Worm (Caenorhabditis elegans) whole organism, mixed stage, embryonic: ENCODE data around the gene dtmk-1.

Experiments
- M03D4.4 ChIP-seq: sonication (generic microtip); optimal IDR thresholded peaks from 2 replicates; lab custom pipeline; 2017; ENCODE audit warnings: mild to moderate bottlenecking, missing genetic modification characterization, missing compliant biosample characterization
- bed-3 ChIP-seq: fragments of 200-800 bp; sonication (Bioruptor generic); optimal IDR thresholded peaks from 3 replicates; lab custom pipeline; 2018; ENCODE audit warnings: mild to moderate bottlenecking, missing genetic modification characterization, moderate library complexity, missing compliant biosample characterization
- blmp-1 ChIP-seq: fragments of 150-350 bp; optimal IDR thresholded peaks from 2 replicates; lab custom pipeline; 2014; ENCODE audit warnings: missing biosample characterization, missing genetic modification characterization
- ceh-39 ChIP-seq: fragments of 150-350 bp; optimal IDR thresholded peaks from 2 replicates; lab custom pipeline; 2014; ENCODE audit warnings: missing biosample characterization, missing genetic modification characterization
- ceh-43 ChIP-seq: fragments of 200-800 bp; sonication (Bioruptor generic); optimal IDR thresholded peaks from 2 replicates; lab custom pipeline; 2018; ENCODE audit warnings: mild to moderate bottlenecking, missing genetic modification characterization, moderate library complexity, missing compliant biosample characterization
- ceh-83 ChIP-seq: fragments of 200-800 bp; sonication (Bioruptor generic); optimal IDR thresholded peaks from 2 replicates; lab custom pipeline; 2018; ENCODE audit warnings: mild to moderate bottlenecking, missing genetic modification characterization, missing compliant biosample characterization
- ces-1 ChIP-seq: fragments of 150-350 bp; optimal IDR thresholded peaks from 2 replicates; lab custom pipeline; 2014; ENCODE audit warnings: missing biosample characterization, missing genetic modification reagents, missing genetic modification characterization
- cnd-1 ChIP-seq: fragments of 200-800 bp; sonication (Bioruptor generic); optimal IDR thresholded peaks from 2 replicates; lab custom pipeline; 2018; ENCODE audit warnings: mild to moderate bottlenecking, missing genetic modification characterization, missing compliant biosample characterization
- drap-1 ChIP-seq: fragments of 200-800 bp; sonication (Bioruptor generic); optimal IDR thresholded peaks from 3 replicates; lab custom pipeline; 2018; ENCODE audit warnings: mild to moderate bottlenecking, missing genetic modification characterization, missing compliant biosample characterization
- elt-1 ChIP-seq: sonication (generic microtip); optimal IDR thresholded peaks from 2 replicates; lab custom pipeline; 2017; ENCODE audit warnings: missing genetic modification characterization, mild to moderate bottlenecking, missing compliant biosample characterization, antibody characterized with exemption, moderate library complexity, borderline replicate concordance; ENCODE audit not compliant: insufficient read depth
- flh-1 ChIP-seq: fragments of 200-800 bp; sonication (Bioruptor generic); optimal IDR thresholded peaks from 2 replicates; lab custom pipeline; 2018; ENCODE audit warnings: mild to moderate bottlenecking, missing genetic modification characterization, moderate library complexity, missing compliant biosample characterization
- ham-2 ChIP-seq: fragments of 200-800 bp; sonication (Bioruptor generic); optimal IDR thresholded peaks from 2 replicates; lab custom pipeline; 2018; ENCODE audit warnings: mild to moderate bottlenecking, missing genetic modification characterization, missing compliant biosample characterization
- hlh-1 ChIP-seq: fragments of 150-350 bp; optimal IDR thresholded peaks from 2 replicates; lab custom pipeline; 2014; ENCODE audit warnings: missing biosample characterization, missing genetic modification reagents, missing genetic modification characterization
- lin-32 ChIP-seq: fragments of 200-800 bp; sonication (Bioruptor generic); optimal IDR thresholded peaks from 2 replicates; lab custom pipeline; 2018; ENCODE audit warnings: mild to moderate bottlenecking, missing genetic modification characterization, missing compliant biosample characterization
- lsy-2 ChIP-seq: fragments of 150-350 bp; optimal IDR thresholded peaks from 2 replicates; lab custom pipeline; 2014; ENCODE audit warnings: missing biosample characterization, missing genetic modification characterization
- mab-5 ChIP-seq: fragments of 150-350 bp; optimal IDR thresholded peaks from 2 replicates; lab custom pipeline; 2014; ENCODE audit warnings: missing biosample characterization, missing genetic modification characterization
- mep-1 ChIP-seq: fragments of 150-350 bp; optimal IDR thresholded peaks from 2 replicates; lab custom pipeline; 2017; ENCODE audit warnings: missing biosample characterization, missing genetic modification reagents, missing genetic modification characterization, inconsistent platforms
- mls-2 ChIP-seq: sonication (generic microtip); optimal IDR thresholded peaks from 2 replicates; lab custom pipeline; 2016; ENCODE audit warnings: mild to moderate bottlenecking, missing genetic modification characterization, moderate library complexity, missing compliant biosample characterization
- nhr-12 ChIP-seq: fragments of 150-350 bp; optimal IDR thresholded peaks from 2 replicates; lab custom pipeline; 2014; ENCODE audit warnings: missing biosample characterization, missing genetic modification characterization
- nhr-2 ChIP-seq: fragments of 150-350 bp; optimal IDR thresholded peaks from 2 replicates; lab custom pipeline; 2014; ENCODE audit warnings: missing biosample characterization, missing genetic modification characterization
- nhr-237 ChIP-seq: fragments of 150-350 bp; optimal IDR thresholded peaks from 2 replicates; lab custom pipeline; 2014; ENCODE audit warnings: missing biosample characterization, missing genetic modification characterization
- nhr-28 ChIP-seq: fragments of 150-350 bp; optimal IDR thresholded peaks from 2 replicates; lab custom pipeline; 2014; ENCODE audit warnings: missing biosample characterization, missing genetic modification characterization
- nhr-76 ChIP-seq: sonication (generic microtip); optimal IDR thresholded peaks from 2 replicates; lab custom pipeline; 2017; ENCODE audit warnings: missing biosample characterization, missing genetic modification characterization
- pha-4 ChIP-seq: fragments of 150-350 bp; optimal IDR thresholded peaks from 2 replicates; lab custom pipeline; 2018; ENCODE audit warnings: missing biosample characterization, missing genetic modification reagents, missing genetic modification characterization
- sem-2 ChIP-seq: fragments of 200-800 bp; sonication (Bioruptor generic); optimal IDR thresholded peaks from 2 replicates; lab custom pipeline; 2018; ENCODE audit warnings: mild to moderate bottlenecking, missing genetic modification characterization, missing compliant biosample characterization
- snpc-4 ChIP-seq: fragments of 150-350 bp; optimal IDR thresholded peaks from 2 replicates; lab custom pipeline; 2014; ENCODE audit warnings: missing biosample characterization, missing genetic modification characterization
- sptf-1 ChIP-seq: sonication (generic microtip); optimal IDR thresholded peaks from 2 replicates; lab custom pipeline; 2017; ENCODE audit warnings: mild to moderate bottlenecking, missing genetic modification characterization, moderate library complexity, missing compliant biosample characterization
- tbx-8 ChIP-seq: fragments of 200-800 bp; sonication (Bioruptor generic); optimal IDR thresholded peaks from 2 replicates; lab custom pipeline; 2018; ENCODE audit warnings: mild to moderate bottlenecking, missing genetic modification characterization, moderate library complexity, missing compliant biosample characterization
- unc-120 ChIP-seq: sonication (generic microtip); optimal IDR thresholded peaks from 2 replicates; lab custom pipeline; 2017; ENCODE audit warnings: missing genetic modification characterization, missing compliant biosample characterization; ENCODE audit not compliant: poor library complexity, severe bottlenecking
- unc-39 ChIP-seq: fragments of 150-350 bp; optimal IDR thresholded peaks from 2 replicates; lab custom pipeline; 2014; ENCODE audit warnings: missing biosample characterization, missing genetic modification characterization
- unc-62 ChIP-seq: fragments of 150-350 bp; optimal IDR thresholded peaks from 2 replicates; lab custom pipeline; 2014; ENCODE audit warnings: missing biosample characterization, missing genetic modification reagents, missing genetic modification characterization
- zip-8 ChIP-seq: fragments of 150-350 bp; optimal IDR thresholded peaks from 2 replicates; lab custom pipeline; 2014; ENCODE audit warnings: missing biosample characterization, missing genetic modification characterization
- ztf-11 ChIP-seq: fragments of 150-350 bp; optimal IDR thresholded peaks from 2 replicates; lab custom pipeline; 2014; ENCODE audit warnings: missing biosample characterization, missing genetic modification characterization

dtmk-1 gene

DNA sequence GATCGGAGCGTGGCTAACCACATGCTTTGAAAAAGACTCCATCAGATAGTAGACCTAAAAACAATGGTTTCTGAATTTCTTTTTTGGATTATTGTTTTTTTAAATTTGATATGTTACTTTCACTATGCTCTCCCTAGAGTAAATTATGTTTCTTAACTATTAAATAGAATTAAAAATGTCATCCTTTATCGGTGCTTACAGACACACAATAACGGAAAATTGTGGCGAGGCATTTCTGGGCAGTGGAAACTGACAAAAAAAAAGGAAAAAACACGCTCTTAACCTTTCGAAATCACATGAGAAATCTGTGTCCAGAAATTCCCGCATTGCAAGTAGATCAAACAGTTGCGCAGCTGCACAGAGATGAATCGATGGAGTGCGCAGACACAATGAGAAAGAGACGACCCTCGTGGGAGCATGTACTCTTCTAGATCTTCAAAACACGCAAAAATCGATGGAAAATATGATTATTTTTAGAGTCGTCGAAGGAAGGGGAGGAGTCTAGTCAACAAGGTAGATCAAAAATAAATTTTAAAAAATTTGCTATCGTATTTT, 13.3 kb upstream of the dtmk-1 start, which contains the start of gene ZK892.6:
TSS of gene ZK892.6 (minus strand) at position 51 of the 555 bp plus-strand sequence.
- no peak for TF ChIP-seq snpc-4 (tag; lab: Kevin White, UChicago)

DNA sequence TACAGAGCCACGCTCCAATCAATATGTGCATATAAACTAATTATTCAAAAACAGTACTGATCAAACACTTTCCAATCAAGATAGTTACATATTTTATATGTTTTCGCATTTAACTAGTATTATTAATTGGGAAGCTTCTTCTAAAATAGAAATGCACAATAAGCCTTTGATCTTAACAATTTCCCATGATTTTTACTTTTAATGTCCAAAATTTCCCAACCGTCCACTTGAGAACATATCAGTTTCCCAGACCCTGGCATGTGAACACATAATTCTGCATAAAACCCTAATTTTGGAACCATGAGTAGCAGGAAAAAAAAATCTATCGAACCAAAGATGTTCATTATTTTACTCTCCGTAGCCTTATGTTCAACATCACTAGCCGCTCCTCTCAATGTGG, 9.5 kb upstream of the dtmk-1 start, which contains the start of gene R53.8:
TSS of gene R53.8 (plus strand) at position 301 of the 400 bp plus-strand sequence.
- no peak for TF ChIP-seq unc-39 (tag; lab: Kevin White, UChicago)
- TF ChIP-seq nhr-76, result no peak
- TF ChIP-seq lin-32, result no peak
- TF ChIP-seq drap-1 (GFP tag; lab: Kevin White, UChicago), result no peak
- no peak for TF ChIP-seq ztf-11 (tag; lab: Kevin White, UChicago)
- TF ChIP-seq ham-2 (GFP tag; lab: Kevin White, UChicago), result no peak
- no peak for TF ChIP-seq lsy-2 (tag; lab: Kevin White, UChicago)
- no peak for TF ChIP-seq flh-1
- TF ChIP-seq cnd-1 (tag; lab: Kevin White, UChicago), result no peak
- TF ChIP-seq blmp-1, result no peak
- TF ChIP-seq mep-1 (tag; lab: Kevin White, UChicago), result no peak
- TF ChIP-seq nhr-237 (tag; lab: Kevin White, UChicago), result no peak

- TF ChIP-seq pha-4 (tag; lab: Kevin White, UChicago) (peak; percentile 43), unc-120 (peak; percentile 4), lsy-2 (tag; lab: Kevin White, UChicago) (no peak)
These were observed 8.1 kb upstream of the dtmk-1 start, which contains the start of gene aakg-5 for ce11 chrII:9974967-9975366. Gene aakg-5, minus strand, starts transcription at chrII:9975125.

DNA sequence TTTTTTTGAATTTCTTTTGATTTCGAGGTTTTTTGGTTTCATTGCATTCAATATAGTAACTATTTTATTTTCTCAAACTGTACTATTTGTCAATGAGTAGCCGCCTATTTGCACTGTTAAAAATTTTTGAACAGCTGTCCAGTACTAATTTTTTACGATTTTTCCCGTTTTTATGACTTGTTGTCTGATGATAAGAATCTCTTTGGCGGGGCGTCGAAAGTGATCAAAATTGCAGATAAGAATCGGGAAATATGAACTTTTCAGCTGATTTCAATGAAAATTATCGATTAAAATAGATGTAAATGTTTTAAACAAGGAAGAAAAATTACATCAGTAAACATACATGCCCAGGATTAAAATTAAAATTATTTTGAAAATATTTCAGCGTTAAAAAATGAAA, 7.3 kb upstream of the dtmk-1 start:
- peak; percentile 52 for TF ChIP-seq elt-1 (tag; lab: Kevin White, UChicago)
- TF ChIP-seq nhr-237 (tag; lab: Kevin White, UChicago), result no peak

DNA sequence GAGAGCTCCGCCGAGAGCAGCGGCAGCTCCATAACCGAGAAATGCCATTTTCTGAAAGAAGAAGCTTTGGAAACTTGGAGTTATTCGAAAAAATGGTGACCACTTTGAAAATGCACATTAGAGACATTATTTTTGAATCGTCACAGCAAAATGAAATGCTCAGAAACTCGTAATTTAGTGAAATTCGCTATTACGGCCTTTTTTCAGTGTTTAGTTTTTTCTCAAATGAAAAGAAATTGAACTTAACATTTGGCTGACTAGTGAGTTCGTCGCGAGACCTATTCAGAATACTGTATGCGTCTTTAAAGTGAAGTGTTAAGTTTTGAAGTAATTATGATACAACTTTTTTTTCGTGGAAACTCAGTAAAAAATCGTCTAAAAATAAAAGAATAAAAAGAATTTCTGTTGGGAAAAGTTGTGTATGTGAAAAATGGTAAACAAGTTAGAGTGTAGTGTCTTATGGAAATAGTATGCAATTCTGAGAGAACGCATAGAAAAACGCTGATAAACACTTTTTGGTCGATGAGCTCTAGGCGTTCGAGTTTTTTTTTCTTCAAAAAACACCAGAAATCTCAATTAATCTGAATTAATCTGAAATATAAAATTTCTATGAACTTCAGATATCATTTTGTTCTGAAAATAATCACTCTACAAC, 3.7 kb upstream of the dtmk-1 start, which contains the start of gene R53.5:
TSS of gene R53.5 (minus strand) at position 51 of the 655 bp plus-strand sequence.
- TF ChIP-seq tbx-8 (GFP tag; lab: Kevin White, UChicago), result no peak
- TF ChIP-seq ces-1 (GFP tag; lab: Kevin White, UChicago), result no peak
- TF ChIP-seq ceh-39, result no peak
- no peak for TF ChIP-seq lin-32
- TF ChIP-seq lsy-2 (tag; lab: Kevin White, UChicago), result no peak
- TF ChIP-seq nhr-2 (tag; lab: Kevin White, UChicago), result no peak
- no peak for TF ChIP-seq unc-120
- TF ChIP-seq nhr-237 (tag; lab: Kevin White, UChicago), result no peak
- TF ChIP-seq ceh-83 (GFP tag; lab: Kevin White, UChicago), result no peak
- TF ChIP-seq blmp-1, result no peak
- TF ChIP-seq mab-5 (tag; lab: Kevin White, UChicago), result no peak
- no peak for TF ChIP-seq mep-1 (tag; lab: Kevin White, UChicago)
- TF ChIP-seq unc-39 (tag; lab: Kevin White, UChicago), result no peak
- no peak for TF ChIP-seq ztf-11 (tag; lab: Kevin White, UChicago)
- no peak for TF ChIP-seq elt-1 (tag; lab: Kevin White, UChicago)
- no peak for TF ChIP-seq ceh-43 (GFP tag; lab: Kevin White, UChicago)
- TF ChIP-seq nhr-28 (tag; lab: Kevin White, UChicago), result no peak
- no peak for TF ChIP-seq flh-1
- TF ChIP-seq zip-8 (tag; lab: Kevin White, UChicago), result no peak
- no peak for TF ChIP-seq ham-2 (GFP tag; lab: Kevin White, UChicago)
- TF ChIP-seq, all 35 proteins: peak for 0

DNA sequence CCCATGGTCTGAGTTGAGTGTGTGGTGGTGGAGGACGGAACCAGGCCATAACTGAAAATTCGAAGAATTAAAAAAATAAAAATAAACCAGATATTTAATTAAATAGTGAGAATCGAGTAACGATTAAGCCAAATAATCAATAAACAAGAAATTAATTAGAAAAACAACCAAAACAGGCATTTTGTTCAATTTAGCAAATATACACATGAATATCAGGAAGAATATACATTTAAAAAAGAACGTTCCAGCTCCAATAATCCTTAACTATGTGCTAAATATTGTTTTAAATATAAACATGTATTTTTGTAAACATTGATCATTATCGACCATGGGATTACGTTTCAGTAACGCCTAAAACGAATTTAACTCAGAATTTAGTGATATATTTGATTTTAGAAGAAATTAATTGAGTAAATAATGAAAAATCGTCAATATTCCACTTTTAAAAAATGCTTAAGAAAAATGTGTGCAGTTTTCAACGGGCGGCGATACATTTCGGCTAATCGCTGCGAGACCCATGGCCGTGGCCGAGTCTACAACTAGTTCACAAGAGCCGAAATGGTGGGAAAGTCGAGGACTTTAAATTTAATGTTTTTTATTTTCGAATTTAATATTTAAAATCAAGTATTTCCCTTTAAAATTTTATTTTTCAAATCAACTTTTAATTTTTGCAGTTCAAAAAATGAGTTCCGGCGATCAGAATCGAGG, 1.3 kb upstream of the dtmk-1 start, which contains the start of the genes R53.4 and psf-1:
TSS of gene R53.4 (minus strand) at position 51 of the 708 bp plus-strand sequence.
TSS of gene psf-1 (plus strand) at position 675 of the 708 bp plus-strand sequence.
- TF ChIP-seq nhr-12 (tag; lab: Kevin White, UChicago) (no peak), nhr-76 (no peak), blmp-1 (no peak), drap-1 (GFP tag; lab: Kevin White, UChicago) (no peak), unc-62 (GFP tag; lab: Kevin White, UChicago) (no peak), elt-1 (tag; lab: Kevin White, UChicago) (no peak), mls-2 (tag; lab: Kevin White, UChicago) (no peak), sptf-1 (tag; lab: Kevin White, UChicago) (no peak), snpc-4 (tag; lab: Kevin White, UChicago) (no peak), nhr-28 (tag; lab: Kevin White, UChicago) (no peak), hlh-1 (tag; lab: Kevin White, UChicago) (peak; percentile 4), pha-4 (tag; lab: Kevin White, UChicago) (no peak), ztf-11 (tag; lab: Kevin White, UChicago) (no peak), cnd-1 (tag; lab: Kevin White, UChicago) (no peak), unc-39 (tag; lab: Kevin White, UChicago) (no peak), ces-1 (GFP tag; lab: Kevin White, UChicago) (peak; percentile 0), ceh-83 (GFP tag; lab: Kevin White, UChicago) (no peak), nhr-2 (tag; lab: Kevin White, UChicago) (no peak), M03D4.4 (tag; lab: Kevin White, UChicago) (no peak), lin-32 (no peak), bed-3 (GFP tag; lab: Kevin White, UChicago) (no peak), ceh-43 (GFP tag; lab: Kevin White, UChicago) (no peak), mab-5 (tag; lab: Kevin White, UChicago) (no peak), sem-2 (GFP tag; lab: Kevin White, UChicago) (no peak), mep-1 (tag; lab: Kevin White, UChicago) (peak; percentile 81), lsy-2 (tag; lab: Kevin White, UChicago) (peak; percentile 71)
